Worm (Caenorhabditis elegans): ENCODE results near the gene T16G1.9.

DNA sequence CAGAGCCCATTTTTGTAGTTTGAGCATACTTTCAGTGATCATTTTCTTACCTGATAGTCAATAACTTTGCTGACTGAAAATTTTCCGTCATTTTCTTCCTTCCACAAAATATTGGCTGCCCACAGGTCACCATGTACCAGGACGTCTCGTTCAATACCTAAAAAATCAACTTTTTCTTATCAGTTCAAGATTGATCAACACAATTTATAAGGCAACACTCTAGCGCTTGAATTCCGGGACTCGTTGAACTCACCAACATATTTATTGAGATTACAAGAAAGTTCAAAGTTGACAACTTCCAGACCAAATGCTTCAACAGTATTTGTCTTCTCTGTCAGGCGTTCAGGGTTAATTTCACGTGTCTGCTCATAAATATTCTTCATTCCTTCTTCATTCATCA is 17.0 kb downstream of the T16G1.9 start:
- TF ChIP-seq lin-15B (tag; optimal IDR thresholded peaks at IDR 0.05) (no peak), lin-39 (tag; optimal IDR thresholded peaks at IDR 0.05) (no peak), ceh-63 (GFP tag; optimal IDR thresholded peaks at IDR 0.05) (no peak), pqm-1 (tag; optimal IDR thresholded peaks at IDR 0.05) (no peak)

Data from whole organism, L1 larva.